Fruit fly (Drosophila melanogaster) whole organism, wandering third instar larva: Measurements from ENCODE around the gene CG13931.

Source experiments
- Abd-B ChIP-seq: fragments of >200 bp; optimal IDR thresholded peaks from 2 replicates; lab custom pipeline; 2017; ENCODE audit warnings: missing biosample characterization, missing genetic modification characterization
- CG32264 ChIP-seq: fragments of 200-800 bp; sonication (Bioruptor generic); optimal IDR thresholded peaks from 2 replicates; lab custom pipeline; 2016; ENCODE audit warnings: missing biosample characterization, missing genetic modification characterization
- Dfd ChIP-seq: fragments of >200 bp; optimal IDR thresholded peaks from 2 replicates; lab custom pipeline; 2017; ENCODE audit warnings: missing biosample characterization, missing genetic modification characterization
- Dif ChIP-seq: fragments of 200-275, 200-300 bp; sonication (Bioruptor generic); optimal IDR thresholded peaks from 2 replicates; lab custom pipeline; 2018; ENCODE audit warnings: missing biosample characterization, missing genetic modification characterization; ENCODE audit not compliant: partially characterized antibody
- GATAd ChIP-seq: sonication (Bioruptor generic); optimal IDR thresholded peaks from 2 replicates; lab custom pipeline; 2016; ENCODE audit warnings: missing biosample characterization, missing genetic modification characterization
- Hnf4 ChIP-seq: fragments of 200-800 bp; sonication (Bioruptor generic); optimal IDR thresholded peaks from 2 replicates; lab custom pipeline; 2016; ENCODE audit warnings: missing biosample characterization, mild to moderate bottlenecking, missing genetic modification characterization
- Hr78 ChIP-seq: fragments of >200 bp; optimal IDR thresholded peaks from 2 replicates; lab custom pipeline; 2017; ENCODE audit warnings: missing biosample characterization, missing genetic modification characterization
- Myc ChIP-seq: fragments of >200 bp; optimal IDR thresholded peaks from 2 replicates; lab custom pipeline; 2017
- OdsH ChIP-seq: fragments of 200-800 bp; sonication (Bioruptor generic); optimal IDR thresholded peaks from 2 replicates; lab custom pipeline; 2016; ENCODE audit warnings: missing biosample characterization, mild to moderate bottlenecking, missing genetic modification characterization
- Rel ChIP-seq, 2 experiments: fragments of 200-800 bp; sonication (Bioruptor generic) in 1 of 2; optimal IDR thresholded peaks; 2 replicates in 1 of 2; 3 replicates in 1 of 2; lab custom pipeline; 2016 to 2019; ENCODE audit warnings: mild to moderate bottlenecking in 2 of 2, missing biosample characterization in 2 of 2, missing genetic modification characterization in 2 of 2, moderate library complexity in 1 of 2
- br ChIP-seq: fragments of 200-800 bp; sonication (Bioruptor generic); optimal IDR thresholded peaks from 2 replicates; lab custom pipeline; 2016; ENCODE audit warnings: missing biosample characterization, missing genetic modification characterization
- h ChIP-seq: fragments of 200-800 bp; sonication (Bioruptor generic); optimal IDR thresholded peaks from 3 replicates; lab custom pipeline; 2016; ENCODE audit warnings: missing biosample characterization, mild to moderate bottlenecking, missing genetic modification characterization
- pan ChIP-seq: fragments of >200 bp; optimal IDR thresholded peaks from 2 replicates; lab custom pipeline; 2017
- psq ChIP-seq: fragments of 200-800 bp; sonication (Bioruptor generic); optimal IDR thresholded peaks from 3 replicates; lab custom pipeline; 2017; ENCODE audit warnings: missing biosample characterization, mild to moderate bottlenecking, missing genetic modification characterization, moderate library complexity

DNA sequence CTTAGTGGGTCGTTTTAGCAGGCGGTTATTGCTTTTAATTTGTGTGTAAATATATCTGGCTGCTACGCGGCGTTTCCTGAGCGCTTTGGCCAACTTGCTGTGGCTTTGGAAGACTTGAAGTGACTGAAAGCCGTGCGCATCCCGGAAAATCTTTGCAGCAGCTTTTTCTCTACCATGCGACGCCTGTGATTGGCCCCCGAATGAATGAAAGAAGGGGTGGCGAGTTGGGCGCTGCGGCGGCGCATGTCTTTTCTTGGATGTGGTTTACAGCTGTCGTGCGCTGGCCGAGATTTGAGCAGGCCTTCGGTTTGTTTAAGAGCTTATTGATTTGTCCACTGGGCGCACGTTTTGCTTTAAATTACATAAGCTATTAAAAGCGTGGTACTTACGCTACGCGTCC is 38.7 kb downstream of the CG13931 start:
- TF ChIP-seq Dfd (no peak), Hnf4 (no peak), Hr78 (GFP tag; lab: Kevin White, UChicago) (no peak), OdsH (GFP tag; lab: Kevin White, UChicago) (no peak), Rel (GFP tag; optimal IDR thresholded peaks at IDR 0.05; lab: Kevin White, UChicago) (no peak), Rel (tag; optimal IDR thresholded peaks at IDR 0.05; lab: Kevin White, UChicago) (no peak), psq (GFP tag; lab: Kevin White, UChicago) (no peak), br (GFP tag; lab: Kevin White, UChicago) (no peak), GATAd (GFP tag; lab: Kevin White, UChicago) (no peak), CG32264 (GFP tag; lab: Kevin White, UChicago) (no peak), Abd-B (GFP tag; lab: Kevin White, UChicago) (no peak), Myc (lab: Kevin White, UChicago) (no peak), h (GFP tag; lab: Kevin White, UChicago) (no peak), pan (lab: Kevin White, UChicago) (no peak), Dif (GFP tag; lab: Kevin White, UChicago) (peak; percentile 31)
